Fruit fly (Drosophila melanogaster) Kc167 (cell line): Measurements from ENCODE around the gene CG8813.

ENCODE experiments used
- psq ChIP-seq: fragments of >200 bp; optimal IDR thresholded peaks from 2 replicates; lab custom pipeline; 2017; ENCODE audit warnings: missing external identifiers
- ttk ChIP-seq: sonication (Bioruptor generic); optimal IDR thresholded peaks from 2 replicates; lab custom pipeline; 2017; ENCODE audit warnings: missing external identifiers

- no peak for TF ChIP-seq psq (lab: Kevin White, UChicago)
- TF ChIP-seq ttk = no peak
Measured at dm6 chr2L:2830341-2830800, 39.1 kb upstream of the CG8813 start.
